Worm (Caenorhabditis elegans): Measurements from ENCODE around the gene K02E2.8.

DNA sequence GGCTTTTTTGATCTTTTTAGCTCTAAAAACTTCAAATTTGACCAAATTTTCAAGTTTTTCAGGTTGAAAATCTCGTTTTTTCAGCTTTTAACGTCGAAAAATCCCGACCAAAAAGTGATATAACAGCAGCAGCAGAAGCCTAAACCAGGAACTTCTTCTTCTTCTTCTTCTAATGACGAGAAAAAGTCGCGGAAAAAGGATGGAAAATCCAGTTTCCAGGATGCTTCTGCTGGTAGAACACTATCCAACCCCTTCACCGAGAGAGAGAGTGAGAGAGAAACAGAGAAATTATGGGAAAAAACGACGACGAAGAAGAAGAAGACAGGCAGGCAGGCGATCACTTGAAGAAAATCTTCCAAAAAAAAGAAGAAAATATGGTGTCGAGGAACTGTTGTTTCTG, 40.1 kb upstream of the K02E2.8 start:
- TF ChIP-seq skn-1 (tag; optimal IDR thresholded peaks at IDR 0.05), result no peak
- TF ChIP-seq lin-15B (tag; optimal IDR thresholded peaks at IDR 0.05), result no peak
- TF ChIP-seq ceh-16 (tag; optimal IDR thresholded peaks at IDR 0.05), result no peak
- no peak for TF ChIP-seq nhr-43 (tag; optimal IDR thresholded peaks at IDR 0.05; ENCODE audit: poor library complexity, severe bottlenecking)
- no peak for TF ChIP-seq nhr-12 (tag; optimal IDR thresholded peaks at IDR 0.05)
- no peak for TF ChIP-seq nfya-1 (tag; optimal IDR thresholded peaks at IDR 0.05; ENCODE audit: insufficient read depth)
- no peak for TF ChIP-seq snpc-4 (tag; optimal IDR thresholded peaks at IDR 0.05)
- TF ChIP-seq ztf-11 (tag; optimal IDR thresholded peaks at IDR 0.05), result no peak
- no peak for TF ChIP-seq ceh-28 (tag; optimal IDR thresholded peaks at IDR 0.05)
- no peak for TF ChIP-seq unc-39 (tag; optimal IDR thresholded peaks at IDR 0.05)
- no peak for TF ChIP-seq eor-1 (tag; optimal IDR thresholded peaks at IDR 0.05)
- no peak for TF ChIP-seq zag-1 (tag; optimal IDR thresholded peaks at IDR 0.05)
- no peak for TF ChIP-seq elt-3 (tag; optimal IDR thresholded peaks at IDR 0.05)
